Fruit fly (Drosophila melanogaster) whole organism: Measurements from ENCODE around the gene CG13625.

Experiments
- EcR ChIP-seq, 2 experiments: fragments of >200 bp; optimal IDR thresholded peaks; 2 replicates each; lab custom pipeline; 2017; ENCODE audit warnings: missing biosample characterization in 2 of 2, missing genetic modification characterization in 2 of 2, missing genetic modification reagents in 2 of 2
- pan ChIP-seq: fragments of >200 bp; optimal IDR thresholded peaks from 2 replicates; lab custom pipeline; 2017
- psq ChIP-seq: fragments of >200 bp; optimal IDR thresholded peaks from 2 replicates; lab custom pipeline; 2017
- usp ChIP-seq: fragments of >200 bp; optimal IDR thresholded peaks from 2 replicates; lab custom pipeline; 2017; ENCODE audit warnings: missing biosample characterization, missing genetic modification characterization, mixed read lengths

- no peak for TF ChIP-seq pan (lab: Kevin White, UChicago)
- no peak for TF ChIP-seq EcR (GFP tag; optimal IDR thresholded peaks at IDR 0.05; lab: Kevin White, UChicago)
- no peak for TF ChIP-seq usp (GFP tag; lab: Kevin White, UChicago)
- TF ChIP-seq psq (lab: Kevin White, UChicago): no peak
Observed at dm6 chr3R:24563039-24563825, 21.7 kb downstream of the CG13625 start.
